Fruit fly (Drosophila melanogaster) whole organism, embryonic: ENCODE results near the gene CG2129.

Experiments
- Abd-B ChIP-seq: fragments of 200-800 bp; sonication (Bioruptor generic); optimal IDR thresholded peaks from 2 replicates; lab custom pipeline; 2018; ENCODE audit warnings: missing biosample characterization, mild to moderate bottlenecking, missing genetic modification characterization, moderate library complexity
- Asciz ChIP-seq: fragments of 200-800 bp; sonication (Bioruptor generic); optimal IDR thresholded peaks from 2 replicates; lab custom pipeline; 2017; ENCODE audit warnings: missing biosample characterization, mild to moderate bottlenecking, missing genetic modification characterization, missing genetic modification reagents
- Blimp-1 ChIP-seq: fragments of 200-800 bp; sonication (Bioruptor generic); optimal IDR thresholded peaks from 3 replicates; lab custom pipeline; 2018; ENCODE audit warnings: missing biosample characterization, missing genetic modification characterization, mild to moderate bottlenecking, moderate library complexity, missing genetic modification reagents
- CG10654 ChIP-seq: fragments of 200-800 bp; sonication (Bioruptor generic); optimal IDR thresholded peaks from 2 replicates; lab custom pipeline; 2016; ENCODE audit warnings: missing biosample characterization, missing genetic modification characterization
- CG14014 ChIP-seq: fragments of 200-800 bp; sonication (Bioruptor generic); IDR thresholded peaks from 2 replicates; pipeline ENCODE4 v1.3.6; 2022; ENCODE audit warnings: missing biosample characterization, missing genetic modification characterization
- CG14667 ChIP-seq: fragments of 200-800 bp; sonication (Bioruptor generic); IDR thresholded peaks from 2 replicates; pipeline ENCODE4 v1.3.6; 2022; ENCODE audit warnings: missing biosample characterization, missing genetic modification characterization
- CG1602 ChIP-seq: fragments of 200-800 bp; sonication (Bioruptor generic); optimal IDR thresholded peaks from 3 replicates; lab custom pipeline; 2016; ENCODE audit warnings: missing biosample characterization, missing genetic modification characterization
- CG17612 ChIP-seq: fragments of 200-800 bp; sonication (Bioruptor generic); IDR thresholded peaks from 2 replicates; pipeline ENCODE4 v1.3.6; 2022; ENCODE audit warnings: missing biosample characterization, missing genetic modification characterization
- CG17912 ChIP-seq: fragments of 200-800 bp; sonication (Bioruptor generic); optimal IDR thresholded peaks from 2 replicates; lab custom pipeline; 2018; ENCODE audit warnings: missing biosample characterization, mild to moderate bottlenecking, missing genetic modification characterization
- CG2678 ChIP-seq: fragments of 200-800 bp; sonication (Bioruptor generic); optimal IDR thresholded peaks from 3 replicates; lab custom pipeline; 2019; ENCODE audit warnings: missing biosample characterization, mild to moderate bottlenecking, missing genetic modification characterization, moderate library complexity
- CG3163 ChIP-seq: fragments of 200-800 bp; sonication (Bioruptor generic); optimal IDR thresholded peaks from 3 replicates; lab custom pipeline; 2016; ENCODE audit warnings: missing biosample characterization, missing genetic modification characterization
- CG34224 ChIP-seq: fragments of 200-800 bp; sonication (Bioruptor generic); IDR thresholded peaks from 3 replicates; pipeline ENCODE4 v1.3.6; 2022; ENCODE audit warnings: missing biosample characterization, missing genetic modification characterization; ENCODE audit not compliant: partially characterized antibody
- CG43689 ChIP-seq: fragments of 200-800 bp; sonication (Bioruptor generic); IDR thresholded peaks from 2 replicates; pipeline ENCODE4 v1.3.6; 2022; ENCODE audit warnings: missing biosample characterization, missing genetic modification characterization
- CG4404 ChIP-seq: fragments of 200-800 bp; sonication (Bioruptor generic); IDR thresholded peaks from 2 replicates; pipeline ENCODE4 v1.3.6; 2022; ENCODE audit warnings: missing biosample characterization, missing genetic modification characterization
- CG4424 ChIP-seq: fragments of 200-800 bp; sonication (Bioruptor generic); optimal IDR thresholded peaks from 3 replicates; lab custom pipeline; 2016; ENCODE audit warnings: missing biosample characterization, missing genetic modification characterization
- CG4617 ChIP-seq: fragments of 200-800 bp; sonication (Bioruptor generic); optimal IDR thresholded peaks from 3 replicates; lab custom pipeline; 2016; ENCODE audit warnings: missing biosample characterization, missing genetic modification characterization, borderline replicate concordance
- CG6689 ChIP-seq: fragments of 200-800 bp; sonication (Bioruptor generic); IDR thresholded peaks from 2 replicates; pipeline ENCODE4 v1.3.6; 2022; ENCODE audit warnings: missing biosample characterization, missing genetic modification characterization
- CG7839 ChIP-seq: fragments of 200-800 bp; sonication (Bioruptor generic); optimal IDR thresholded peaks from 3 replicates; lab custom pipeline; 2018; ENCODE audit warnings: missing biosample characterization, mild to moderate bottlenecking, missing genetic modification characterization, moderate library complexity
- CG8478 ChIP-seq: fragments of >200 bp; optimal IDR thresholded peaks from 2 replicates; lab custom pipeline; 2018
- CG9876 ChIP-seq: fragments of 200-800 bp; sonication (Bioruptor generic); optimal IDR thresholded peaks from 2 replicates; lab custom pipeline; 2016; ENCODE audit warnings: missing biosample characterization, missing genetic modification characterization
- CG9932 ChIP-seq: fragments of 200-800 bp; sonication (Bioruptor generic); IDR thresholded peaks from 2 replicates; pipeline ENCODE4 v1.3.6; 2022; ENCODE audit warnings: missing biosample characterization, missing genetic modification characterization
- CTCF ChIP-seq: fragments of 200-800 bp; sonication (Bioruptor generic); optimal IDR thresholded peaks from 2 replicates; lab custom pipeline; 2017; ENCODE audit warnings: missing biosample characterization, mild to moderate bottlenecking, missing genetic modification characterization, moderate library complexity
- Camta ChIP-seq: fragments of 200-800 bp; sonication (Bioruptor generic); optimal IDR thresholded peaks from 2 replicates; lab custom pipeline; 2016; ENCODE audit warnings: missing biosample characterization, missing genetic modification characterization
- Dip2 ChIP-seq: fragments of 200-800 bp; sonication (Bioruptor generic); IDR thresholded peaks from 2 replicates; pipeline ENCODE4 v1.3.6; 2022; ENCODE audit warnings: missing biosample characterization, missing genetic modification characterization
- E2f2 ChIP-seq: fragments of 200-800 bp; sonication (Bioruptor generic); IDR thresholded peaks from 2 replicates; pipeline ENCODE4 v1.3.6; 2022; ENCODE audit warnings: missing biosample characterization, missing genetic modification characterization
- H2.0 ChIP-seq: fragments of 200-800 bp; sonication (Bioruptor generic); IDR thresholded peaks from 2 replicates; pipeline ENCODE4 v1.3.6; 2022; ENCODE audit warnings: missing biosample characterization, missing genetic modification characterization
- Jarid2 ChIP-seq: fragments of 200-800 bp; sonication (Bioruptor generic); optimal IDR thresholded peaks from 3 replicates; lab custom pipeline; 2017; ENCODE audit warnings: mild to moderate bottlenecking, missing biosample characterization, missing genetic modification reagents, missing genetic modification characterization
- Lpt ChIP-seq: fragments of >200 bp; optimal IDR thresholded peaks from 2 replicates; lab custom pipeline; 2018; ENCODE audit warnings: missing biosample characterization, missing genetic modification characterization
- NK7.1 ChIP-seq: fragments of 200-800 bp; sonication (Bioruptor generic); optimal IDR thresholded peaks from 3 replicates; lab custom pipeline; 2016; ENCODE audit warnings: missing biosample characterization, missing genetic modification characterization
- Pdp1 ChIP-seq, 2 experiments: fragments of 200-800 bp; sonication (Bioruptor generic); optimal IDR thresholded peaks; 3 replicates each; lab custom pipeline; 2016; ENCODE audit warnings: missing biosample characterization in 2 of 2, missing genetic modification characterization in 2 of 2, mild to moderate bottlenecking in 1 of 2, moderate library complexity in 1 of 2
- Trl ChIP-seq, 3 experiments: fragments of >200 bp in 2 of 3; fragments of 200-800 bp in 1 of 3; sonication (Bioruptor generic) in 1 of 3; optimal IDR thresholded peaks; 2 replicates in 1 of 3; 3 replicates in 2 of 3; lab custom pipeline; 2016 to 2017; ENCODE audit warnings: missing biosample characterization in 1 of 3, missing genetic modification characterization in 1 of 3
- ash1 ChIP-seq: fragments of 200-800 bp; sonication (Bioruptor generic); optimal IDR thresholded peaks from 2 replicates; lab custom pipeline; 2018; ENCODE audit warnings: missing biosample characterization, mild to moderate bottlenecking, missing genetic modification characterization
- bab2 ChIP-seq: fragments of 200-800 bp; sonication (Bioruptor generic); optimal IDR thresholded peaks from 2 replicates; lab custom pipeline; 2016; ENCODE audit warnings: missing biosample characterization, missing genetic modification characterization
- cad ChIP-seq: fragments of >200 bp; optimal IDR thresholded peaks from 2 replicates; lab custom pipeline; 2017; ENCODE audit warnings: missing biosample characterization, missing genetic modification characterization
- chinmo ChIP-seq: fragments of 200-800 bp; sonication (Bioruptor generic); IDR thresholded peaks from 4 replicates; pipeline ENCODE4 v1.3.6; 2022; ENCODE audit warnings: missing biosample characterization, missing genetic modification characterization; ENCODE audit not compliant: partially characterized antibody
- da ChIP-seq: fragments of 200-800 bp; sonication (Bioruptor generic); optimal IDR thresholded peaks from 2 replicates; lab custom pipeline; 2016; ENCODE audit warnings: missing biosample characterization, missing genetic modification characterization
- dimm ChIP-seq: fragments of 200-800 bp; sonication (Bioruptor generic); IDR thresholded peaks from 2 replicates; pipeline ENCODE4 v1.3.6; 2022; ENCODE audit warnings: missing biosample characterization, missing genetic modification characterization
- disco-r ChIP-seq: fragments of 200-800 bp; sonication (Bioruptor generic); optimal IDR thresholded peaks from 2 replicates; lab custom pipeline; 2016; ENCODE audit warnings: missing biosample characterization, missing genetic modification characterization
- gce ChIP-seq: fragments of 200-800 bp; sonication (Bioruptor generic); IDR thresholded peaks from 3 replicates; pipeline ENCODE4 v1.3.6; 2022; ENCODE audit warnings: missing biosample characterization, missing genetic modification characterization
- grn ChIP-seq: fragments of 200-800 bp; sonication (Bioruptor generic); optimal IDR thresholded peaks from 3 replicates; lab custom pipeline; 2017; ENCODE audit warnings: missing biosample characterization, missing genetic modification characterization
- gsb ChIP-seq: fragments of 200-800 bp; sonication (Bioruptor generic); IDR thresholded peaks from 2 replicates; pipeline ENCODE4 v1.3.6; 2022; ENCODE audit warnings: missing biosample characterization, missing genetic modification characterization
- jigr1 ChIP-seq: fragments of 200-800 bp; sonication (Bioruptor generic); IDR thresholded peaks from 3 replicates; pipeline ENCODE4 v1.3.6; 2022; ENCODE audit warnings: missing biosample characterization, missing genetic modification characterization
- pita ChIP-seq: fragments of 200-800 bp; sonication (Bioruptor generic); optimal IDR thresholded peaks from 2 replicates; lab custom pipeline; 2017; ENCODE audit warnings: missing biosample characterization, mild to moderate bottlenecking, missing genetic modification characterization
- psq ChIP-seq: fragments of 200-800 bp; sonication (Bioruptor generic); optimal IDR thresholded peaks from 2 replicates; lab custom pipeline; 2017; ENCODE audit warnings: missing biosample characterization, missing genetic modification characterization
- run ChIP-seq: fragments of 200-800 bp; sonication (Bioruptor generic); optimal IDR thresholded peaks from 3 replicates; lab custom pipeline; 2018; ENCODE audit warnings: missing biosample characterization, mild to moderate bottlenecking, missing genetic modification characterization
- sna ChIP-seq: fragments of 200-800 bp; sonication (Bioruptor generic); IDR thresholded peaks from 2 replicates; pipeline ENCODE4 v1.3.6; 2022; ENCODE audit warnings: missing biosample characterization, missing genetic modification characterization; ENCODE audit not compliant: partially characterized antibody
- so ChIP-seq: fragments of 200-800 bp; sonication (Bioruptor generic); IDR thresholded peaks from 3 replicates; pipeline ENCODE4 v1.3.6; 2022; ENCODE audit warnings: missing biosample characterization, missing genetic modification characterization
- stc ChIP-seq: fragments of 200-800 bp; sonication (Bioruptor generic); IDR thresholded peaks from 2 replicates; pipeline ENCODE4 v1.3.6; 2022; ENCODE audit warnings: missing biosample characterization, missing genetic modification characterization
- tio ChIP-seq: fragments of 200-800 bp; sonication (Bioruptor generic); optimal IDR thresholded peaks from 2 replicates; lab custom pipeline; 2017; ENCODE audit warnings: missing biosample characterization, missing genetic modification characterization, inconsistent platforms
- trem ChIP-seq: fragments of 200-800 bp; optimal IDR thresholded peaks from 3 replicates; lab custom pipeline; 2019; ENCODE audit warnings: missing biosample characterization, mild to moderate bottlenecking, missing genetic modification characterization, moderate library complexity
- ttk ChIP-seq: fragments of 200-800 bp; sonication (Bioruptor generic); IDR thresholded peaks from 2 replicates; pipeline ENCODE4 v2.1.2; 2022; ENCODE audit warnings: missing biosample characterization, missing genetic modification characterization
- tup ChIP-seq: fragments of 200-800 bp; sonication (Bioruptor generic); optimal IDR thresholded peaks from 2 replicates; lab custom pipeline; 2016; ENCODE audit warnings: missing biosample characterization, mild to moderate bottlenecking, missing genetic modification characterization, moderate library complexity

The CG2129 gene

dm6 chrX:8126149-8126548, 19.5 kb upstream of the CG2129 start (continued):
- peak; percentile 22 for TF ChIP-seq bab2 (GFP tag; lab: Kevin White, UChicago)
- peak; percentile 63; the same call in 1 of the 2 replicates for TF ChIP-seq stc (GFP tag; lab: Robert Waterston, UW)
- TF ChIP-seq ash1 (GFP tag; lab: Kevin White, UChicago) = no peak
- peak; percentile 35 for TF ChIP-seq Camta (GFP tag; lab: Kevin White, UChicago)
- no peak for TF ChIP-seq pita (GFP tag; lab: Kevin White, UChicago)
- peak; percentile 6 for TF ChIP-seq psq
- TF ChIP-seq CG9932 = no peak
- TF ChIP-seq E2f2 = peak; percentile 29; the same call in 1 of the 2 replicates
- peak; percentile 37; the same call in 1 of the 3 replicates for TF ChIP-seq jigr1
- no peak for TF ChIP-seq CG17612 (GFP tag; lab: Robert Waterston, UW)
- TF ChIP-seq gce (GFP tag; lab: Robert Waterston, UW) = peak; percentile 61; the same call in 1 of the 3 replicates
- no peak for TF ChIP-seq CG14014 (GFP tag; lab: Robert Waterston, UW)
- peak; percentile 74 for TF ChIP-seq CG6689 (GFP tag; lab: Robert Waterston, UW)
- TF ChIP-seq CG43689 (GFP tag; lab: Robert Waterston, UW) = no peak
- peak; percentile 49 for TF ChIP-seq Asciz (GFP tag; lab: Kevin White, UChicago)
- TF ChIP-seq CG14667 (GFP tag; lab: Robert Waterston, UW) = peak; percentile 40; the same call in 1 of the 2 replicates
- no peak for TF ChIP-seq CG17912 (GFP tag; lab: Kevin White, UChicago)
- TF ChIP-seq Jarid2 (GFP tag; lab: Kevin White, UChicago) = no peak
- TF ChIP-seq ttk (GFP tag; lab: Robert Waterston, UW) = peak; percentile 65
- TF ChIP-seq tup (GFP tag; lab: Kevin White, UChicago) = no peak
- peak; percentile 30 for TF ChIP-seq CG10654 (GFP tag; lab: Kevin White, UChicago)
- TF ChIP-seq so = no peak
- peak; percentile 94 for TF ChIP-seq Blimp-1 (GFP tag; lab: Kevin White, UChicago)
- TF ChIP-seq gsb (GFP tag; lab: Robert Waterston, UW) = no peak
- TF ChIP-seq CG3163 (GFP tag; lab: Kevin White, UChicago) = no peak
- no peak for TF ChIP-seq sna
- peak; percentile 59 for TF ChIP-seq Abd-B
- TF ChIP-seq disco-r (GFP tag; lab: Kevin White, UChicago) = no peak
- peak; percentile 6 for TF ChIP-seq grn (GFP tag; lab: Kevin White, UChicago)
- no peak for TF ChIP-seq CTCF (GFP tag; lab: Kevin White, UChicago)
- no peak for TF ChIP-seq CG9876 (GFP tag; lab: Kevin White, UChicago)
- peak; percentile 40 for TF ChIP-seq trem
- TF ChIP-seq CG34224 (GFP tag; lab: Robert Waterston, UW) = no peak
- TF ChIP-seq Trl (optimal IDR thresholded peaks at IDR 0.05; lab: Kevin White, UChicago) = no peak
- peak; percentile 21 for TF ChIP-seq Trl (GFP tag; optimal IDR thresholded peaks at IDR 0.05; lab: Kevin White, UChicago)
- TF ChIP-seq CG2678 (tag; lab: Kevin White, UChicago) = peak; percentile 64
- TF ChIP-seq CG4404 (GFP tag; lab: Robert Waterston, UW) = peak; percentile 35; the same call in 1 of the 2 replicates
- peak; percentile 50 for TF ChIP-seq CG1602 (GFP tag; lab: Kevin White, UChicago)
- no peak for TF ChIP-seq da (GFP tag; lab: Kevin White, UChicago)
- no peak for TF ChIP-seq Dip2 (GFP tag; lab: Robert Waterston, UW)
- no peak for TF ChIP-seq run (tag; lab: Kevin White, UChicago)
- peak; percentile 69 for TF ChIP-seq CG4424
- no peak for TF ChIP-seq NK7.1 (GFP tag; lab: Kevin White, UChicago)
- no peak for TF ChIP-seq chinmo (GFP tag; lab: Robert Waterston, UW)
- TF ChIP-seq CG4617 (GFP tag; lab: Kevin White, UChicago) = no peak
- peak; percentile 53 for TF ChIP-seq tio
- TF ChIP-seq CG7839 (tag; lab: Kevin White, UChicago) = peak; percentile 64
- TF ChIP-seq cad (GFP tag; lab: Kevin White, UChicago) = no peak
- no peak for TF ChIP-seq CG8478 (lab: Kevin White, UChicago)
- peak; percentile 41; the same call in 1 of the 2 replicates for TF ChIP-seq dimm (GFP tag; lab: Robert Waterston, UW)
- TF ChIP-seq Lpt = no peak
- TF ChIP-seq Pdp1 (GFP tag; optimal IDR thresholded peaks at IDR 0.05; lab: Kevin White, UChicago) = peak; percentile 31 to 43
- TF ChIP-seq H2.0 = no peak
